Fruit fly (Drosophila melanogaster) whole organism, pupa: ENCODE results near the gene HP1D3csd.

Experiments
- CG10348 ChIP-seq: fragments of 200-800 bp; sonication (Bioruptor generic); IDR thresholded peaks from 2 replicates; pipeline ENCODE4 v1.3.6; 2022; ENCODE audit warnings: missing biosample characterization, missing genetic modification characterization
- CG12605 ChIP-seq: fragments of 200-800 bp; sonication (Bioruptor generic); IDR thresholded peaks from 2 replicates; pipeline ENCODE4 v1.3.6; 2022; ENCODE audit warnings: missing biosample characterization, missing genetic modification characterization
- CG13204 ChIP-seq: fragments of 200-800 bp; sonication (Bioruptor generic); optimal IDR thresholded peaks from 2 replicates; lab custom pipeline; 2018; ENCODE audit warnings: missing biosample characterization, mild to moderate bottlenecking, missing genetic modification characterization, moderate library complexity
- CG14655 ChIP-seq: fragments of 200-800 bp; sonication (Bioruptor generic); optimal IDR thresholded peaks from 3 replicates; lab custom pipeline; 2017; ENCODE audit warnings: mild to moderate bottlenecking, missing biosample characterization, missing genetic modification reagents, missing genetic modification characterization
- CG15710 ChIP-seq: fragments of 200-800 bp; sonication (Bioruptor generic); optimal IDR thresholded peaks from 2 replicates; lab custom pipeline; 2018; ENCODE audit warnings: missing biosample characterization, mild to moderate bottlenecking, missing genetic modification characterization, moderate library complexity
- CG17806 ChIP-seq: fragments of 200-800 bp; sonication (Bioruptor generic); optimal IDR thresholded peaks from 2 replicates; lab custom pipeline; 2018; ENCODE audit warnings: missing biosample characterization, mild to moderate bottlenecking, missing genetic modification characterization, moderate library complexity
- CG32121 ChIP-seq: fragments of 200-800 bp; sonication (Bioruptor generic); IDR thresholded peaks from 2 replicates; pipeline ENCODE4 v1.3.6; 2022; ENCODE audit warnings: missing biosample characterization, missing genetic modification characterization
- CG34367 ChIP-seq: fragments of 200-800 bp; sonication (Bioruptor generic); optimal IDR thresholded peaks from 2 replicates; lab custom pipeline; 2018; ENCODE audit warnings: missing biosample characterization, mild to moderate bottlenecking, missing genetic modification characterization
- CG4496 ChIP-seq: fragments of 200-800 bp; sonication (Bioruptor generic); IDR thresholded peaks from 3 replicates; pipeline ENCODE4 v1.3.6; 2022; ENCODE audit warnings: missing biosample characterization, missing genetic modification characterization
- CG8159 ChIP-seq: fragments of 200-800 bp; sonication (Bioruptor generic); optimal IDR thresholded peaks from 3 replicates; lab custom pipeline; 2018; ENCODE audit warnings: missing biosample characterization, mild to moderate bottlenecking, missing genetic modification characterization, moderate library complexity
- CG8301 ChIP-seq: fragments of 200-800 bp; sonication (Bioruptor generic); optimal IDR thresholded peaks from 2 replicates; lab custom pipeline; 2018; ENCODE audit warnings: missing biosample characterization, mild to moderate bottlenecking, missing genetic modification characterization
- CG9948 ChIP-seq: fragments of 200-800 bp; sonication (Bioruptor generic); optimal IDR thresholded peaks from 2 replicates; lab custom pipeline; 2018; ENCODE audit warnings: missing biosample characterization, mild to moderate bottlenecking, missing genetic modification characterization, moderate library complexity
- D1 ChIP-seq: fragments of 200-800 bp; sonication (Bioruptor generic); optimal IDR thresholded peaks from 2 replicates; lab custom pipeline; 2018; ENCODE audit warnings: missing biosample characterization, mild to moderate bottlenecking, missing genetic modification characterization, moderate library complexity
- EcR ChIP-seq: fragments of 200-800 bp; sonication (Bioruptor generic); optimal IDR thresholded peaks from 3 replicates; lab custom pipeline; 2019; ENCODE audit warnings: missing biosample characterization, missing genetic modification characterization, mild to moderate bottlenecking, moderate library complexity, missing genetic modification reagents
- Ets98B ChIP-seq: fragments of 200-800 bp; sonication (Bioruptor generic); IDR thresholded peaks from 2 replicates; pipeline ENCODE4 v1.3.6; 2022; ENCODE audit warnings: missing biosample characterization, missing genetic modification characterization
- Pif1A ChIP-seq: fragments of 200-800 bp; sonication (Bioruptor generic); optimal IDR thresholded peaks from 3 replicates; lab custom pipeline; 2016; ENCODE audit warnings: missing biosample characterization, missing genetic modification characterization
- Pif1B ChIP-seq: fragments of 200-800 bp; sonication (Bioruptor generic); optimal IDR thresholded peaks from 3 replicates; lab custom pipeline; 2016; ENCODE audit warnings: missing biosample characterization, missing genetic modification characterization
- Snoo ChIP-seq: fragments of 200-800 bp; sonication (Bioruptor generic); optimal IDR thresholded peaks from 3 replicates; lab custom pipeline; 2017; ENCODE audit warnings: missing biosample characterization, mild to moderate bottlenecking, missing genetic modification characterization, inconsistent platforms
- fd96Ca ChIP-seq: fragments of 200-800 bp; sonication (Bioruptor generic); IDR thresholded peaks from 3 replicates; pipeline ENCODE4 v1.3.6; 2022; ENCODE audit warnings: missing biosample characterization, missing genetic modification characterization
- gl ChIP-seq: fragments of 200-800 bp; sonication (Bioruptor generic); optimal IDR thresholded peaks from 2 replicates; lab custom pipeline; 2018; ENCODE audit warnings: missing biosample characterization, mild to moderate bottlenecking, missing genetic modification characterization
- rn ChIP-seq: fragments of 200-800 bp; sonication (Bioruptor generic); IDR thresholded peaks from 2 replicates; pipeline ENCODE4 v1.3.6; 2022; ENCODE audit warnings: missing biosample characterization, missing genetic modification characterization

The HP1D3csd gene

DNA sequence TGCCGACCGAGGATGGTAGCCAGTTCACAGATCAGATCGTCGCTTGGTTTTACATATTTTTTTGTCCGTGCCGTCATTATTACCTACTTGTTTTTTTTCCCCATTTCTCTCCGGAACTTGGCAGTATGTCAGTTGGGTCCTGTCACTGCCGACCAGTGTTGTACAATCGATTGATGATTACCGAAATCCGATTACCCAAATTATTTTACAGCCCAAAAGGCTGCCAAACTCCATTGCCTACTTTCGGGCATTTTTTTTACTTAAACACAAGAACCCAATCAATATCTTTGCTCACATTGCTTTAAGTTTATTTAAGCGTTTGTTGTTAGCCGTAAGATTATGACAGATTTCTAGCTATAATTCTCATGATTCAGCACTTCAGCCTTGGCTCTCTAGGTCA, 19.2 kb upstream of the HP1D3csd start, which contains the start of gene Inx5:
Gene Inx5, minus strand, starts transcription at position 93 of the 400 bp plus-strand sequence.
- no peak for TF ChIP-seq CG4496 (GFP tag; lab: Robert Waterston, UW)
- no peak for TF ChIP-seq gl
- TF ChIP-seq Pif1A (GFP tag; lab: Kevin White, UChicago) = no peak
- TF ChIP-seq D1 = no peak
- TF ChIP-seq CG13204 (GFP tag; lab: Kevin White, UChicago) = no peak
- no peak for TF ChIP-seq Pif1B (GFP tag; lab: Kevin White, UChicago)
- no peak for TF ChIP-seq CG15710 (tag; lab: Kevin White, UChicago)
- no peak for TF ChIP-seq rn (GFP tag; lab: Robert Waterston, UW)
- no peak for TF ChIP-seq CG8159 (tag; lab: Kevin White, UChicago)
- TF ChIP-seq EcR = no peak
- TF ChIP-seq Ets98B (GFP tag; lab: Robert Waterston, UW) = no peak
- TF ChIP-seq CG8301 = no peak
- no peak for TF ChIP-seq CG12605 (GFP tag; lab: Robert Waterston, UW)
- TF ChIP-seq CG14655 (GFP tag; lab: Kevin White, UChicago) = no peak
- TF ChIP-seq fd96Ca (GFP tag; lab: Robert Waterston, UW) = no peak
- no peak for TF ChIP-seq CG34367 (tag; lab: Kevin White, UChicago)
- no peak for TF ChIP-seq CG10348 (GFP tag; lab: Robert Waterston, UW)
- no peak for TF ChIP-seq CG9948 (tag; lab: Kevin White, UChicago)
- no peak for TF ChIP-seq Snoo (tag; lab: Kevin White, UChicago)
- TF ChIP-seq CG17806 (tag; lab: Kevin White, UChicago) = no peak
- TF ChIP-seq, all 21 proteins: peak for 0

DNA sequence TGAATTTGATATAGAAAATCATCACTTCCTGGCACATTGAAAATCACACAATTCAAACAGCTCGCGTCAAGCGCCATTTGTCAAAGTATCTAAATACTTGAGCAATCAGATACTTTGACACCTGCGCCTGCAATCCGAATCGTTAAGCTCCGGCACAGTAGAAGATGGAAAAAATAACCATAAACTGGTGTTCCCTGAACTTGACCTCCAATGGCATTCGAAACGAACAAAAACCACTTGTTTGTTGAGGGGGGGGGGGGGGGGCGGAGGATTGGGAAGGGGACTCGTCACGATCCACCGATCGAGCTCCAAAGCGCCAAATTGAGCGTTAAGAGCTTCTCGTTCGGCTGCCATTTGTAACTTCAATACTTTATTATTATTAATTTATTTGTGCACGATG, 18.1 kb upstream of the HP1D3csd start:
- TF ChIP-seq EcR (peak; percentile 5), fd96Ca (GFP tag; lab: Robert Waterston, UW) (no peak)

dm6 chrX:19172955-19173354, 17.1 kb upstream of the HP1D3csd start:
- TF ChIP-seq CG13204 (GFP tag; lab: Kevin White, UChicago) (no peak), CG12605 (GFP tag; lab: Robert Waterston, UW) (peak; percentile 33; the same call in 1 of the 2 replicates), CG8301 (peak; percentile 38), CG32121 (peak; percentile 23; the same call in 1 of the 2 replicates), CG4496 (GFP tag; lab: Robert Waterston, UW) (peak; percentile 66), CG8159 (tag; lab: Kevin White, UChicago) (peak; percentile 67), CG34367 (tag; lab: Kevin White, UChicago) (peak; percentile 61), CG9948 (tag; lab: Kevin White, UChicago) (peak; percentile 58), Pif1A (GFP tag; lab: Kevin White, UChicago) (peak; percentile 51), EcR (no peak), CG15710 (tag; lab: Kevin White, UChicago) (peak; percentile 50), Snoo (tag; lab: Kevin White, UChicago) (no peak), gl (peak; percentile 36), CG10348 (GFP tag; lab: Robert Waterston, UW) (no peak), rn (GFP tag; lab: Robert Waterston, UW) (peak; percentile 36; the same call in 1 of the 2 replicates), Ets98B (GFP tag; lab: Robert Waterston, UW) (peak; percentile 41), CG14655 (GFP tag; lab: Kevin White, UChicago) (peak; percentile 70), fd96Ca (GFP tag; lab: Robert Waterston, UW) (peak; percentile 77), CG17806 (tag; lab: Kevin White, UChicago) (peak; percentile 71), D1 (no peak), Pif1B (GFP tag; lab: Kevin White, UChicago) (peak; percentile 37)

DNA sequence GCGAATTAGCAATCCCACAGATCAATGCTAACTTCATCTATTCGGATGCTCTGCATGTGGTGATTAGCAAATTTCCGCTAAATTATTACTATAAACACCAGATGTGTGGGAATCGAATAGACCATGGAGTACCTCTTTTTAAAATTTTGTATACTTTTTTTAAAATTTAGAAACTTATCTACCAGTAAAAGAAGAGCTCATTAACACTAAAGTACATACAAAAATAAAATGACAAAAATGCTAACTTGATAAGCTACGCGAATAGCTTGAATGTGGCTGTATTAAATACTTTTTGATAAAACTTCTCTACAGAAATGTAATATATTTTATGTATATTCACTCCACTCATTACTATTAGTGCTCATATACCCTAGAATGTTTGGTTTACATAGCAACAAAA, 15.9 kb upstream of the HP1D3csd start:
- TF ChIP-seq CG12605 (GFP tag; lab: Robert Waterston, UW) = no peak
- TF ChIP-seq CG8301 = no peak
- TF ChIP-seq CG9948 (tag; lab: Kevin White, UChicago) = no peak
- no peak for TF ChIP-seq D1
- TF ChIP-seq CG15710 (tag; lab: Kevin White, UChicago) = no peak
- no peak for TF ChIP-seq Pif1A (GFP tag; lab: Kevin White, UChicago)
- no peak for TF ChIP-seq CG10348 (GFP tag; lab: Robert Waterston, UW)
- no peak for TF ChIP-seq rn (GFP tag; lab: Robert Waterston, UW)
- no peak for TF ChIP-seq gl
- no peak for TF ChIP-seq CG8159 (tag; lab: Kevin White, UChicago)
- no peak for TF ChIP-seq EcR
- no peak for TF ChIP-seq CG14655 (GFP tag; lab: Kevin White, UChicago)
- TF ChIP-seq CG32121 = no peak
- no peak for TF ChIP-seq fd96Ca (GFP tag; lab: Robert Waterston, UW)
- no peak for TF ChIP-seq Pif1B (GFP tag; lab: Kevin White, UChicago)
- no peak for TF ChIP-seq Snoo (tag; lab: Kevin White, UChicago)
- no peak for TF ChIP-seq CG34367 (tag; lab: Kevin White, UChicago)
- TF ChIP-seq CG13204 (GFP tag; lab: Kevin White, UChicago) = no peak
- TF ChIP-seq CG17806 (tag; lab: Kevin White, UChicago) = no peak

DNA sequence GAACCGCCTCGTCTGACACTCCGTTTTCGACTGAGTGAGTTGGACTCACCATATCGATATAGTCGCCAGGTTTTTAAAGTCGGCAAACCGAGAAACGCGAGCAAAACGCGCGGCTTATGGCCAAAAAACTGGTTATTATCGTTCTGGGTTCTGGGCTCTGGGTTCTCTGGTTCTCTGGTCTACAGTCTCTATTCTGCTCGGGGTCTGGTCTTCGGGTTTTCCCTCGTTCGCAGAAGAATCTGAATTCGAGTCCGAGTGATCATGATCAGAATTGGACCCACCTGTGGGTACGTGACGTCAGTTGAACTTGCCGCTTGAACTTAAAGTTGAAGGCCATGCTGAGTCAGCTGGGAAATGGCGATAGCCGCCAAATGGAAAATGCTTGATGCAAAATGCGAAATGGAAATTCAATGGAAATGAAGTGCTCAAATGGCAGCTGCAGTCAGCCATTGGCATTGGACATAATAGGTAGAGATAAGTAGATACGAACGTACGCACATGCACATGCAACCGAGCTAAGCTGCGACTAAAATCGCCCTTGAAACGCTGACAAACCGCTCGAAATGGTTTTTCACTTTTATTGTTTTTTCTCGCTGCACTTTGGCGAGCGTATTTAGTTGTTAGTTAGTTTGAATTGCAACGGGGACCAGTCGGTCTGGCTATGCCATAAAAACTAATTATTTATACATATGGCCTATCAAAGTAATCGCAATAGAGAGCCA, 15.0 kb upstream of the HP1D3csd start, which contains the start of gene CG33939:
Gene CG33939, minus strand, starts transcription at position 51 of the 722 bp plus-strand sequence.
- TF ChIP-seq EcR (peak; percentile 95), CG4496 (GFP tag; lab: Robert Waterston, UW) (peak; percentile 34; the same call in 1 of the 3 replicates), CG9948 (tag; lab: Kevin White, UChicago) (no peak)
